Worm (Caenorhabditis elegans): ENCODE measurements around the gene lec-4.

DNA sequence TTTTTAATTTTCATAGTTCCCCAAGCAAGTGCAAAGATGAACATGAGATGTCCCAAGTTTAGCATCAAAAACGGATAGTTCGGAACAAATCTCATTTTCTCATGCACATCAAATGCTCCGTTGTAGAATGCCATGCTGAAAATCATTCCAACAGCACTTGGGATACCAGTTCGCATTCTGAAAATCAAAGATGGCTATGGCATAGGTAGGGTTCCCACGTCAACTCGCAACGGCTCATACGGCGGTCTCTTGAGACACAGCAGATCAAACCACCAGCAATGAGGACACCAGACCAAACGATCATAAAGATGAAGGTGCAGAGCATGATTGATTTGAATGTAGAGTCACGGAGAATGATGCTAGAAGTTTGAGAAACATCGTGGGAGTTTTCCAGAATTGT lies 30.0 kb upstream of the lec-4 start:
- no peak for TF ChIP-seq dao-5 (tag; optimal IDR thresholded peaks at IDR 0.05)
- TF ChIP-seq W03F9.2 (tag; optimal IDR thresholded peaks at IDR 0.05) = no peak
- TF ChIP-seq him-1 (tag; optimal IDR thresholded peaks at IDR 0.05) = no peak

Measured in whole organism, L4/young adult.